Fruit fly (Drosophila melanogaster) whole organism, embryonic: Measurements from ENCODE around the gene CG11560.

Experiments used
- Abd-B ChIP-seq: fragments of 200-800 bp; sonication (Bioruptor generic); optimal IDR thresholded peaks from 2 replicates; lab custom pipeline; 2018; ENCODE audit warnings: missing biosample characterization, mild to moderate bottlenecking, missing genetic modification characterization, moderate library complexity
- Asciz ChIP-seq: fragments of 200-800 bp; sonication (Bioruptor generic); optimal IDR thresholded peaks from 2 replicates; lab custom pipeline; 2017; ENCODE audit warnings: missing biosample characterization, mild to moderate bottlenecking, missing genetic modification characterization, missing genetic modification reagents
- CG10147 ChIP-seq: fragments of 200-800 bp; sonication (Bioruptor generic); optimal IDR thresholded peaks from 2 replicates; lab custom pipeline; 2019; ENCODE audit warnings: missing biosample characterization, mild to moderate bottlenecking, missing genetic modification characterization, moderate library complexity
- CG10366 ChIP-seq: fragments of 200-800 bp; sonication (Bioruptor generic); IDR thresholded peaks from 2 replicates; pipeline ENCODE4 v1.3.6; 2022; ENCODE audit warnings: missing biosample characterization, missing genetic modification characterization
- CG12299 ChIP-seq: fragments of 200-800 bp; sonication (Bioruptor generic); optimal IDR thresholded peaks from 2 replicates; lab custom pipeline; 2018; ENCODE audit warnings: missing biosample characterization, mild to moderate bottlenecking, missing genetic modification characterization
- CG12769 ChIP-seq: fragments of 200-800 bp; sonication (Bioruptor generic); optimal IDR thresholded peaks from 2 replicates; lab custom pipeline; 2019; ENCODE audit warnings: missing biosample characterization, mild to moderate bottlenecking, missing genetic modification characterization, moderate library complexity
- CG13287 ChIP-seq: fragments of 200-800 bp; sonication (Bioruptor generic); IDR thresholded peaks from 2 replicates; pipeline ENCODE4 v1.3.6; 2022; ENCODE audit warnings: missing biosample characterization, missing genetic modification characterization; ENCODE audit not compliant: partially characterized antibody
- CG13624 ChIP-seq: fragments of 200-800 bp; sonication (Bioruptor generic); optimal IDR thresholded peaks from 2 replicates; lab custom pipeline; 2016; ENCODE audit warnings: missing biosample characterization, missing genetic modification characterization
- CG13894 ChIP-seq: fragments of 200-800 bp; sonication (Bioruptor generic); optimal IDR thresholded peaks from 3 replicates; lab custom pipeline; 2018; ENCODE audit warnings: missing biosample characterization, mild to moderate bottlenecking, missing genetic modification characterization, moderate library complexity
- CG18599 ChIP-seq: fragments of 200-800 bp; sonication (Bioruptor generic); optimal IDR thresholded peaks from 3 replicates; lab custom pipeline; 2017; ENCODE audit warnings: missing biosample characterization, missing genetic modification characterization, mild to moderate bottlenecking, moderate library complexity, missing genetic modification reagents
- CG31224 ChIP-seq: fragments of 200-800 bp; sonication (Bioruptor generic); IDR thresholded peaks from 2 replicates; pipeline ENCODE4 v1.3.6; 2022; ENCODE audit warnings: missing biosample characterization, missing genetic modification characterization
- CG33213 ChIP-seq: fragments of 200-800 bp; sonication (Bioruptor generic); optimal IDR thresholded peaks from 3 replicates; lab custom pipeline; 2016; ENCODE audit warnings: missing biosample characterization, missing genetic modification characterization
- CG3995 ChIP-seq: fragments of 200-800 bp; sonication (Bioruptor generic); optimal IDR thresholded peaks from 3 replicates; lab custom pipeline; 2016; ENCODE audit warnings: missing biosample characterization, missing genetic modification characterization
- CTCF ChIP-seq: fragments of 200-800 bp; sonication (Bioruptor generic); optimal IDR thresholded peaks from 2 replicates; lab custom pipeline; 2017; ENCODE audit warnings: missing biosample characterization, mild to moderate bottlenecking, missing genetic modification characterization, moderate library complexity
- Chrac-16 ChIP-seq: fragments of 200-800 bp; sonication (Bioruptor generic); optimal IDR thresholded peaks from 3 replicates; lab custom pipeline; 2016; ENCODE audit warnings: missing biosample characterization, missing genetic modification characterization
- Dfd ChIP-seq, 2 experiments: fragments of >200 bp; optimal IDR thresholded peaks; 2 replicates each; lab custom pipeline; 2017; ENCODE audit warnings: missing biosample characterization in 2 of 2, missing genetic modification characterization in 2 of 2
- E2f1 ChIP-seq: fragments of 200-800 bp; sonication (Bioruptor generic); IDR thresholded peaks from 2 replicates; pipeline ENCODE4 v1.3.6; 2022; ENCODE audit warnings: missing biosample characterization, missing genetic modification characterization
- Eip74EF ChIP-seq, 2 experiments: fragments of 200-800 bp in 1 of 2; fragments of >200 bp in 1 of 2; sonication (Bioruptor generic) in 1 of 2; optimal IDR thresholded peaks; 2 replicates each; lab custom pipeline; 2017 to 2019; ENCODE audit warnings: missing biosample characterization in 2 of 2, missing genetic modification characterization in 2 of 2, mild to moderate bottlenecking in 1 of 2, moderate library complexity in 1 of 2
- Ets97D ChIP-seq: fragments of 200-800 bp; sonication (Bioruptor generic); optimal IDR thresholded peaks from 3 replicates; lab custom pipeline; 2016; ENCODE audit warnings: missing biosample characterization, missing genetic modification characterization
- Hey ChIP-seq: fragments of 200-800 bp; sonication (Bioruptor generic); optimal IDR thresholded peaks from 3 replicates; lab custom pipeline; 2018; ENCODE audit warnings: missing biosample characterization, mild to moderate bottlenecking, missing genetic modification characterization
- MESR4 ChIP-seq: fragments of 200-800 bp; sonication (Bioruptor generic); optimal IDR thresholded peaks from 2 replicates; lab custom pipeline; 2018; ENCODE audit warnings: missing biosample characterization, mild to moderate bottlenecking, missing genetic modification characterization, moderate library complexity
- MTF-1 ChIP-seq: fragments of 200-800 bp; sonication (Bioruptor generic); optimal IDR thresholded peaks from 2 replicates; lab custom pipeline; 2018; ENCODE audit warnings: missing biosample characterization, mild to moderate bottlenecking, missing genetic modification characterization, borderline replicate concordance
- NC2α ChIP-seq: fragments of 200-800 bp; sonication (Bioruptor generic); optimal IDR thresholded peaks from 2 replicates; lab custom pipeline; 2016; ENCODE audit warnings: missing biosample characterization, missing genetic modification characterization
- NK7.1 ChIP-seq: fragments of 200-800 bp; sonication (Bioruptor generic); optimal IDR thresholded peaks from 3 replicates; lab custom pipeline; 2016; ENCODE audit warnings: missing biosample characterization, missing genetic modification characterization
- Rx ChIP-seq: fragments of 200-800 bp; sonication (Bioruptor generic); IDR thresholded peaks from 2 replicates; pipeline ENCODE4 v1.3.6; 2022; ENCODE audit warnings: missing biosample characterization, missing genetic modification characterization
- Sin3A ChIP-seq: fragments of >200 bp; optimal IDR thresholded peaks from 2 replicates; lab custom pipeline; 2018
- Sry-δ ChIP-seq: fragments of 200-800 bp; sonication (Bioruptor generic); optimal IDR thresholded peaks from 2 replicates; lab custom pipeline; 2016; ENCODE audit warnings: missing biosample characterization, missing genetic modification characterization
- Stat92E ChIP-seq, 3 experiments: fragments of >200 bp in 2 of 3; fragments of 200-800 bp in 1 of 3; sonication (Bioruptor generic) in 1 of 3; optimal IDR thresholded peaks; 2 replicates each; lab custom pipeline; 2017 to 2019; ENCODE audit warnings: missing biosample characterization in 3 of 3, missing genetic modification characterization in 3 of 3, mild to moderate bottlenecking in 1 of 3, moderate library complexity in 1 of 3
- ac ChIP-seq: fragments of 200-800 bp; sonication (Bioruptor generic); optimal IDR thresholded peaks from 3 replicates; lab custom pipeline; 2017; ENCODE audit warnings: missing biosample characterization, mild to moderate bottlenecking, missing genetic modification characterization
- bsh ChIP-seq, 2 experiments: fragments of 200-800 bp; sonication (Bioruptor generic); optimal IDR thresholded peaks; 2 replicates each; lab custom pipeline; 2017 to 2018; ENCODE audit warnings: mild to moderate bottlenecking in 2 of 2, missing biosample characterization in 2 of 2, missing genetic modification characterization in 2 of 2, moderate library complexity in 1 of 2
- corto ChIP-seq: fragments of 200-800 bp; sonication (Bioruptor generic); optimal IDR thresholded peaks from 2 replicates; lab custom pipeline; 2016; ENCODE audit warnings: missing biosample characterization, mild to moderate bottlenecking, missing genetic modification characterization, moderate library complexity
- disco-r ChIP-seq: fragments of 200-800 bp; sonication (Bioruptor generic); optimal IDR thresholded peaks from 2 replicates; lab custom pipeline; 2016; ENCODE audit warnings: missing biosample characterization, missing genetic modification characterization
- dm ChIP-seq: fragments of 200-800 bp; sonication (Bioruptor generic); optimal IDR thresholded peaks from 3 replicates; lab custom pipeline; 2016; ENCODE audit warnings: missing biosample characterization, missing genetic modification characterization
- grau ChIP-seq: fragments of 200-800 bp; optimal IDR thresholded peaks from 3 replicates; lab custom pipeline; 2019; ENCODE audit warnings: missing biosample characterization, mild to moderate bottlenecking, missing genetic modification characterization, moderate library complexity
- gro ChIP-seq: fragments of 200-800 bp; sonication (Bioruptor generic); optimal IDR thresholded peaks from 2 replicates; lab custom pipeline; 2016; ENCODE audit warnings: missing biosample characterization, missing genetic modification characterization
- her ChIP-seq: fragments of 200-800 bp; sonication (Bioruptor generic); optimal IDR thresholded peaks from 2 replicates; lab custom pipeline; 2016; ENCODE audit warnings: missing biosample characterization, missing genetic modification characterization
- jigr1 ChIP-seq: fragments of 200-800 bp; sonication (Bioruptor generic); IDR thresholded peaks from 3 replicates; pipeline ENCODE4 v1.3.6; 2022; ENCODE audit warnings: missing biosample characterization, missing genetic modification characterization
- jumu ChIP-seq: fragments of 200-800 bp; sonication (Bioruptor generic); optimal IDR thresholded peaks from 3 replicates; lab custom pipeline; 2016; ENCODE audit warnings: missing biosample characterization, missing genetic modification characterization
- kah ChIP-seq: fragments of 200-800 bp; sonication (Bioruptor generic); optimal IDR thresholded peaks from 2 replicates; lab custom pipeline; 2018; ENCODE audit warnings: missing biosample characterization, mild to moderate bottlenecking, missing genetic modification characterization
- lilli ChIP-seq: fragments of 200-800 bp; sonication (Bioruptor generic); optimal IDR thresholded peaks from 3 replicates; lab custom pipeline; 2016; ENCODE audit warnings: missing biosample characterization, missing genetic modification characterization
- lov ChIP-seq, 2 experiments: fragments of 200-800 bp in 1 of 2; fragments of >200 bp in 1 of 2; sonication (Bioruptor generic) in 1 of 2; IDR thresholded peaks in 1 of 2; optimal IDR thresholded peaks in 1 of 2; 2 replicates in 1 of 2; 3 replicates in 1 of 2; pipeline versions ENCODE4 v1.3.6 to Lab custom; 2017 to 2022; ENCODE audit warnings: missing biosample characterization in 1 of 2, missing genetic modification characterization in 1 of 2
- maf-S ChIP-seq: fragments of 200-800 bp; sonication (Bioruptor generic); optimal IDR thresholded peaks from 2 replicates; lab custom pipeline; 2016; ENCODE audit warnings: missing biosample characterization, missing genetic modification characterization
- nerfin-1 ChIP-seq: fragments of 200-800 bp; sonication (Bioruptor generic); optimal IDR thresholded peaks from 3 replicates; lab custom pipeline; 2019; ENCODE audit warnings: missing biosample characterization, mild to moderate bottlenecking, missing genetic modification characterization, moderate library complexity
- peb ChIP-seq: fragments of 200-800 bp; sonication (Bioruptor generic); IDR thresholded peaks from 2 replicates; pipeline ENCODE4 v1.3.6; 2022; ENCODE audit warnings: missing biosample characterization, missing genetic modification characterization
- pnt ChIP-seq: fragments of 200-800 bp; sonication (Bioruptor generic); optimal IDR thresholded peaks from 3 replicates; lab custom pipeline; 2016; ENCODE audit warnings: missing biosample characterization, missing genetic modification characterization
- run ChIP-seq: fragments of 200-800 bp; sonication (Bioruptor generic); optimal IDR thresholded peaks from 3 replicates; lab custom pipeline; 2018; ENCODE audit warnings: missing biosample characterization, mild to moderate bottlenecking, missing genetic modification characterization
- so ChIP-seq: fragments of 200-800 bp; sonication (Bioruptor generic); IDR thresholded peaks from 3 replicates; pipeline ENCODE4 v1.3.6; 2022; ENCODE audit warnings: missing biosample characterization, missing genetic modification characterization
- sug ChIP-seq: fragments of 200-800 bp; optimal IDR thresholded peaks from 2 replicates; lab custom pipeline; 2019; ENCODE audit warnings: missing biosample characterization, mild to moderate bottlenecking, missing genetic modification characterization, moderate library complexity
- tio ChIP-seq: fragments of 200-800 bp; sonication (Bioruptor generic); optimal IDR thresholded peaks from 2 replicates; lab custom pipeline; 2017; ENCODE audit warnings: missing biosample characterization, missing genetic modification characterization, inconsistent platforms
- twi ChIP-seq: fragments of 200-800 bp; optimal IDR thresholded peaks from 2 replicates; lab custom pipeline; 2019; ENCODE audit warnings: missing biosample characterization, mild to moderate bottlenecking, missing genetic modification characterization, moderate library complexity
- zfh1 ChIP-seq: fragments of 200-800 bp; sonication (Bioruptor generic); IDR thresholded peaks from 3 replicates; pipeline ENCODE4 v1.3.6; 2022; ENCODE audit warnings: missing biosample characterization, missing genetic modification characterization

The CG11560 gene

DNA sequence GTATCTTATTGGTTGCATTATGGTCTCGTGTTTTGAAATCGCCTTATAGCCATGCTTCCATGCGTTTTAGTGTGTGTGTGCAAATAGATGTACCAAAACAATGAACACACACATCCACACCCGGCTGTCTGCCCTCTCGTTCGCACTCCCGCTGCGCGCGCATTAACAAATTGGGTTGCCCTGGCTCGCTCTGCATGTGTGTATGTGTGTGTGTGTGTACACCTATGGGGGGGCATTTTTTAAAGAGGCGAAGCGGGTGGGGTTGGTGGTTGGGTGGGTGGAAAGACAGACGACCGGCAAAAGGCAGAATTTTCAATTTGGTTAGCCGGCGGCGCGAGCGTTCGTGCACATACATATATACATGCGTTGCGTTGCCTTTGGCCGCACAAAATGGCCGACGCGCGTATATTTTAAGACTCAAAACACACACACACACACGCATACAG lies 4.3 kb downstream of the CG11560 start (continued):
- TF ChIP-seq Abd-B (GFP tag; lab: Kevin White, UChicago) (peak; percentile 6), grau (tag; lab: Kevin White, UChicago) (peak; percentile 36), CG13624 (GFP tag; lab: Kevin White, UChicago) (no peak), MESR4 (GFP tag; lab: Kevin White, UChicago) (peak; percentile 60), disco-r (no peak), maf-S (GFP tag; lab: Kevin White, UChicago) (no peak), CG10147 (GFP tag; lab: Kevin White, UChicago) (no peak), zfh1 (no peak), CTCF (GFP tag; lab: Kevin White, UChicago) (no peak), dm (GFP tag; lab: Kevin White, UChicago) (peak; percentile 35), so (GFP tag; lab: Robert Waterston, UW) (no peak), pnt (GFP tag; lab: Kevin White, UChicago) (no peak), lov (optimal IDR thresholded peaks at IDR 0.05; lab: Kevin White, UChicago) (no peak), lov (GFP tag; IDR thresholded peaks at IDR 0.05; lab: Robert Waterston, UW) (peak; percentile 77; the same call in 1 of the 3 replicates), Hey (tag; lab: Kevin White, UChicago) (no peak), MTF-1 (GFP tag; lab: Kevin White, UChicago) (peak; percentile 14), CG3995 (no peak), Stat92E (GFP tag; optimal IDR thresholded peaks at IDR 0.05; lab: Kevin White, UChicago) (no peak), corto (GFP tag; lab: Kevin White, UChicago) (no peak), Chrac-16 (GFP tag; lab: Kevin White, UChicago) (no peak), CG31224 (GFP tag; lab: Robert Waterston, UW) (no peak), bsh (GFP tag; optimal IDR thresholded peaks at IDR 0.05; lab: Kevin White, UChicago) (peak; percentile 2 to 4), jumu (no peak), NC2α (no peak), CG12769 (peak; percentile 85), Ets97D (no peak), Eip74EF (GFP tag; optimal IDR thresholded peaks at IDR 0.05; lab: Kevin White, UChicago) (no peak), Asciz (GFP tag; lab: Kevin White, UChicago) (no peak), CG33213 (GFP tag; lab: Kevin White, UChicago) (no peak), CG13287 (peak; percentile 52; the same call in 1 of the 2 replicates), Rx (GFP tag; lab: Robert Waterston, UW) (no peak), CG12299 (peak; percentile 27), NK7.1 (GFP tag; lab: Kevin White, UChicago) (no peak), Dfd (GFP tag; optimal IDR thresholded peaks at IDR 0.05; lab: Kevin White, UChicago) (no peak), her (GFP tag; lab: Kevin White, UChicago) (no peak), tio (GFP tag; lab: Kevin White, UChicago) (no peak), sug (tag; lab: Kevin White, UChicago) (peak; percentile 100), nerfin-1 (tag; lab: Kevin White, UChicago) (peak; percentile 58), twi (peak; percentile 71), peb (GFP tag; lab: Robert Waterston, UW) (no peak), lilli (no peak), kah (GFP tag; lab: Kevin White, UChicago) (peak; percentile 74), Sin3A (lab: Kevin White, UChicago) (no peak), jigr1 (GFP tag; lab: Robert Waterston, UW) (no peak), CG13894 (tag; lab: Kevin White, UChicago) (no peak), run (peak; percentile 13), ac (GFP tag; lab: Kevin White, UChicago) (no peak), Sry-δ (GFP tag; lab: Kevin White, UChicago) (no peak), CG18599 (no peak), E2f1 (peak; percentile 53; the same call in 1 of the 2 replicates), gro (GFP tag; lab: Kevin White, UChicago) (peak; percentile 11), CG10366 (GFP tag; lab: Robert Waterston, UW) (no peak)
